Fruit fly (Drosophila melanogaster): ENCODE results near the gene Hmx.

Hmx gene

dm6 chr3R:17539789-17540496, 18.8 kb upstream of the Hmx start, which contains the start of gene SF1 (continued):
- TF ChIP-seq CrebB (tag; optimal IDR thresholded peaks at IDR 0.05), result no peak
- TF ChIP-seq zf30C (GFP tag; optimal IDR thresholded peaks at IDR 0.05), result no peak
- no peak for TF ChIP-seq hbn (GFP tag; IDR thresholded peaks at IDR 0.05; ENCODE audit: partially characterized antibody)
- TF ChIP-seq CG10321 (GFP tag; IDR thresholded peaks at IDR 0.05), result no peak
- TF ChIP-seq Ets65A (GFP tag), result peak; percentile 92
- no peak for TF ChIP-seq CG17802 (tag; optimal IDR thresholded peaks at IDR 0.05)
- no peak for TF ChIP-seq CG14965 (GFP tag; optimal IDR thresholded peaks at IDR 0.05; ENCODE audit: borderline replicate concordance)
- TF ChIP-seq tin (GFP tag; optimal IDR thresholded peaks at IDR 0.05), result peak; percentile 38
- no peak for TF ChIP-seq CG17912 (GFP tag; optimal IDR thresholded peaks at IDR 0.05)
- TF ChIP-seq mam (GFP tag; optimal IDR thresholded peaks at IDR 0.05), result peak; percentile 48
- TF ChIP-seq Ravus (GFP tag; IDR thresholded peaks at IDR 0.05), result no peak
- TF ChIP-seq CG12744 (GFP tag; optimal IDR thresholded peaks at IDR 0.05), result no peak
- peak; percentile 37 for TF ChIP-seq Sry-δ (GFP tag; optimal IDR thresholded peaks at IDR 0.05)
- TF ChIP-seq sob (GFP tag; IDR thresholded peaks at IDR 0.05), result no peak
- no peak for TF ChIP-seq trem (tag; optimal IDR thresholded peaks at IDR 0.05)
- no peak for TF ChIP-seq CG11504 (tag; optimal IDR thresholded peaks at IDR 0.05)
- no peak for TF ChIP-seq CG18764 (GFP tag; optimal IDR thresholded peaks at IDR 0.05)
- no peak for TF ChIP-seq CG14050 (GFP tag; IDR thresholded peaks at IDR 0.05)
- TF ChIP-seq Fer3 (tag; optimal IDR thresholded peaks at IDR 0.05), result no peak
- no peak for TF ChIP-seq cato (GFP tag; optimal IDR thresholded peaks at IDR 0.05; ENCODE audit: borderline replicate concordance)
- TF ChIP-seq CG6254 (GFP tag; optimal IDR thresholded peaks at IDR 0.05), result no peak
- TF ChIP-seq CG1529 (GFP tag; optimal IDR thresholded peaks at IDR 0.05), result no peak
- TF ChIP-seq CG3995 (GFP tag; optimal IDR thresholded peaks at IDR 0.05), result peak; percentile 97
- TF ChIP-seq CG34376 (GFP tag; optimal IDR thresholded peaks at IDR 0.05), result peak; percentile 1
- TF ChIP-seq phol (tag; optimal IDR thresholded peaks at IDR 0.05), result peak; percentile 97
- TF ChIP-seq bcd (GFP tag; optimal IDR thresholded peaks at IDR 0.05), result peak; percentile 50
- no peak for TF ChIP-seq otp (GFP tag; IDR thresholded peaks at IDR 0.05)
- TF ChIP-seq CG14710 (tag; optimal IDR thresholded peaks at IDR 0.05), result peak; percentile 48
- TF ChIP-seq CG3065 (GFP tag; optimal IDR thresholded peaks at IDR 0.05), result no peak
- peak; percentile 7 for TF ChIP-seq CG10274 (GFP tag; optimal IDR thresholded peaks at IDR 0.05)
- TF ChIP-seq Rfx (GFP tag; IDR thresholded peaks at IDR 0.05), result peak; percentile 60; the same call in 1 of the 2 replicates
- TF ChIP-seq unc-4 (GFP tag; IDR thresholded peaks at IDR 0.05; ENCODE audit: partially characterized antibody), result no peak
- no peak for TF ChIP-seq sima (GFP tag; optimal IDR thresholded peaks at IDR 0.05)
- TF ChIP-seq h (optimal IDR thresholded peaks at IDR 0.05), result no peak
- peak; percentile 29 for TF ChIP-seq Ssrp (tag; optimal IDR thresholded peaks at IDR 0.05)
- peak; percentile 24 for TF ChIP-seq CG18619 (GFP tag; optimal IDR thresholded peaks at IDR 0.05)
- TF ChIP-seq grn (GFP tag; optimal IDR thresholded peaks at IDR 0.05), result no peak
- TF ChIP-seq croc (GFP tag; conservative IDR thresholded peaks at IDR 0.05), result no peak
- 0 out of 3 replicates have a peak, but pooled peaks have one; percentile 12 for TF ChIP-seq CG34422 (GFP tag; IDR thresholded peaks at IDR 0.05)
- TF ChIP-seq emc (GFP tag; optimal IDR thresholded peaks at IDR 0.05), result no peak
- no peak for TF ChIP-seq Sox102F (GFP tag; optimal IDR thresholded peaks at IDR 0.05)
- TF ChIP-seq tio (GFP tag; optimal IDR thresholded peaks at IDR 0.05), result no peak
- TF ChIP-seq Scr (GFP tag; IDR thresholded peaks at IDR 0.05; ENCODE audit: partially characterized antibody), result no peak
- TF ChIP-seq CG8281 (tag; optimal IDR thresholded peaks at IDR 0.05), result no peak
- TF ChIP-seq Ptx1 (GFP tag; IDR thresholded peaks at IDR 0.05), result 0 out of 2 replicates have a peak, but pooled peaks have one; percentile 7
- TF ChIP-seq CG34224 (GFP tag; IDR thresholded peaks at IDR 0.05; ENCODE audit: partially characterized antibody), result no peak
- TF ChIP-seq jumu (GFP tag; optimal IDR thresholded peaks at IDR 0.05), result peak; percentile 28
- peak; percentile 4 for TF ChIP-seq CG8924 (tag; optimal IDR thresholded peaks at IDR 0.05)
- TF ChIP-seq Gsc (GFP tag; IDR thresholded peaks at IDR 0.05), result no peak
- no peak for TF ChIP-seq CG11085 (GFP tag; IDR thresholded peaks at IDR 0.05)
